Worm (Caenorhabditis elegans): Measurements from ENCODE around the gene ugt-45.
A peak's percentile ranks its signal among the peaks of the same experiment; 100 is the strongest.

ugt-45 gene

DNA sequence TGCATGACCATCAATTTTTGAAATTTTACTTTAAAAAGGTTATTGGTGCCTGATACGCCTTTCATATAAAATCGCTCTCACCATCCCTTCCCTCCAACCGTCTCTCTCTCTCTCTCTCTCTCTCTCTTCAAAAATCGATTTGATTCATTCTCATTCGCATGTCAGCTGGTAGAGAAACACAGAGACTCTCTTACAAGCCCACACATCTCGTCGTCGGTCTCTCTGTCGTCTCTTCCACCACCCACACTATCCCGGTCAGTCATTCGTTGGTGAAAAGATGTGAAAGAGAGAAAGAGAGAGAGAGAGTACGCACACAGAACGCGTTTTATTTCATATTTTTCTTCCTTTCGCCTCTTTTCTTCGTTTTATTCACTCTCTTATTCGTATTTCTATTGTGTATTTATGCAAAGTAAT is 8.5 kb downstream of the ugt-45 start (continued):
- TF ChIP-seq hif-1 (tag; optimal IDR thresholded peaks at IDR 0.05) (peak in 1 of 2 experiments; percentile 61), mdl-1 (tag; optimal IDR thresholded peaks at IDR 0.05) (peak in 1 of 2 experiments; percentile 88), aly-2 (tag; optimal IDR thresholded peaks at IDR 0.05) (no peak), dmd-9 (GFP tag; IDR thresholded peaks at IDR 0.05) (no peak), daf-19 (GFP tag; conservative IDR thresholded peaks at IDR 0.05) (no peak), T26A8.4 (GFP tag; IDR thresholded peaks at IDR 0.05) (peak; percentile 52; the same call in 1 of the 2 replicates), nhr-6 (tag; optimal IDR thresholded peaks at IDR 0.05) (peak; percentile 71), set-16 (GFP tag; IDR thresholded peaks at IDR 0.05) (peak; percentile 54), hlh-11 (tag; optimal IDR thresholded peaks at IDR 0.05) (peak; percentile 99), jun-1 (tag; optimal IDR thresholded peaks at IDR 0.05) (peak; percentile 62), spr-1 (tag; optimal IDR thresholded peaks at IDR 0.05) (peak; percentile 49), lir-3 (tag; optimal IDR thresholded peaks at IDR 0.05) (no peak), nhr-102 (tag; optimal IDR thresholded peaks at IDR 0.05) (peak; percentile 40), nhr-25 (tag; optimal IDR thresholded peaks at IDR 0.05; ENCODE audit: borderline replicate concordance, insufficient read depth) (peak; percentile 57), zfp-2 (tag; optimal IDR thresholded peaks at IDR 0.05) (no peak), daf-16 (GFP tag; optimal IDR thresholded peaks at IDR 0.05) (no peak), daf-16 (tag; optimal IDR thresholded peaks at IDR 0.05) (peak; percentile 67), unc-62 (GFP tag; optimal IDR thresholded peaks at IDR 0.05 in 1 of 2) (peak in 1 of 2 experiments; percentile 66), unc-62 (tag; optimal IDR thresholded peaks at IDR 0.05) (no peak), Y105C5A.15 (GFP tag; IDR thresholded peaks at IDR 0.05) (no peak), arid-1 (GFP tag; conservative IDR thresholded peaks at IDR 0.05) (peak; percentile 54; the same call in 1 of the 2 replicates)

DNA sequence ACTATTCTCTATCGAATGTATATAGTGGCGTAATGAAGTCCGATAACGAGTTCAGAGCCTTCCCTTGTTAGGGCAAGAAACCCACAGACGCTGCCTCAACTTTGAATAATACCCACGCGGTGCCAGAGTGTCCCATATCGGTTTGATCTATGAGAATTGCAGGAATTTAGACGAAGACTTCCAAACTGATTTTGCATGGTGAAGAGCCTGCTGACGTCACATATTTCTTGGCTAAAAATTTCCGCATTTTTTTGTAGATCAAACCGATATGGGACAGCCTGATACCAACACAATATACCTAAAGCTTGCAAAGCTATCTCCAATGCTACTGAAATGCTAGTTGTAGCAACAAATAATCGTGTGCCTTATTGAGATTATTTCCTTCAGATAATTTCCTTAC is 9.0 kb downstream of the ugt-45 start:
- peak in 1 of 2 experiments; percentile 92 for TF ChIP-seq unc-62 (GFP tag; optimal IDR thresholded peaks at IDR 0.05 in 1 of 2)
- no peak for TF ChIP-seq unc-62 (tag; optimal IDR thresholded peaks at IDR 0.05)
- TF ChIP-seq set-16 (GFP tag; IDR thresholded peaks at IDR 0.05), result no peak

DNA sequence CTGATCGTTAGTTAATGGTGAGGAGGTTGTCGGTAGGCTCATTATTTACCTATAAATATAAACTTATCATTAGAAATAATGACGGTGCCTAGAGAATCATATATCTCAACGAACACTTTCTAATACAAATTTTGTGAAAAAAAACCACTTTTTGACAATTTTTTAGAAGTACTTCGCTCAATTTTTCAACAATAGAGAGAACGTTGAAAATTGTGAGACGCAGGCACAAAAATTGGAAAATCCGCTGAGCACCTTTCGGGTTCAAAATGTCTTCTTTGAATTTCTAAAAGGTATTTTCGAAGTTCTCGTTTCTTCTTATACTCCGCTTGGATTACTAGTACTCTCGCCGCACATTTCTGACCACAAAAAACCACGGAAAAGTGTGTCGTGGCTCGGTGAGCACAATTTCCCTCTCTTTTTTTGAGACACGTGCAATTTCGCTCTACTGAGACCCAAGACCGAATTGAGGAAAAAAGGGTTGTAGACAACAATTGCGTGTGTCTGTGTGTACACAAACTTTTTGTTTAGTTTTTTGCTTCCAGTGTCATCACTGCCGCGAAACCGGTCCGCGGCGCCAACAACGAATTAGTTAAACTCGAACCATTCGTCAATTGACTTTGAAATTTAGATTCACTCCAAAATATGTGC is 9.9 kb downstream of the ugt-45 start, which contains the start of gene nape-1:
TSS of gene nape-1 (minus strand) at position 51 of the 648 bp plus-strand sequence.
- TF ChIP-seq unc-130 (GFP tag; optimal IDR thresholded peaks at IDR 0.05), result no peak
- TF ChIP-seq F44E2.7 (GFP tag; IDR thresholded peaks at IDR 0.05), result no peak
- TF ChIP-seq sdz-12 (GFP tag; optimal IDR thresholded peaks at IDR 0.05), result no peak
- no peak for TF ChIP-seq lin-39 (tag; optimal IDR thresholded peaks at IDR 0.05)
- TF ChIP-seq Y75B8A.6 (GFP tag; IDR thresholded peaks at IDR 0.05), result no peak
- no peak for TF ChIP-seq F10B5.3 (tag; optimal IDR thresholded peaks at IDR 0.05)
- no peak for TF ChIP-seq nhr-25 (tag; optimal IDR thresholded peaks at IDR 0.05; ENCODE audit: borderline replicate concordance, insufficient read depth)
- TF ChIP-seq spr-1 (tag; optimal IDR thresholded peaks at IDR 0.05), result no peak
- TF ChIP-seq mep-1 (tag; optimal IDR thresholded peaks at IDR 0.05), result peak; percentile 53
- peak in 1 of 2 experiments; percentile 80 for TF ChIP-seq mdl-1 (tag; optimal IDR thresholded peaks at IDR 0.05)
- no peak for TF ChIP-seq nhr-41 (GFP tag; IDR thresholded peaks at IDR 0.05)
- no peak for TF ChIP-seq saeg-2 (GFP tag; IDR thresholded peaks at IDR 0.05)
- no peak for TF ChIP-seq lim-7 (GFP tag; IDR thresholded peaks at IDR 0.05)
- TF ChIP-seq ceh-32 (tag; optimal IDR thresholded peaks at IDR 0.05; ENCODE audit: poor library complexity), result no peak
- no peak for TF ChIP-seq zfp-3 (GFP tag; conservative IDR thresholded peaks at IDR 0.05)
- no peak for TF ChIP-seq set-16 (GFP tag; IDR thresholded peaks at IDR 0.05)
- TF ChIP-seq rbr-2 (tag; optimal IDR thresholded peaks at IDR 0.05), result peak; percentile 12
- no peak for TF ChIP-seq vab-7 (GFP tag; IDR thresholded peaks at IDR 0.05)
- no peak for TF ChIP-seq unc-62 (GFP tag; optimal IDR thresholded peaks at IDR 0.05 in 1 of 2)
- no peak for TF ChIP-seq unc-62 (tag; optimal IDR thresholded peaks at IDR 0.05)
- TF ChIP-seq aha-1 (tag), result peak; percentile 93
- TF ChIP-seq dve-1 (tag; optimal IDR thresholded peaks at IDR 0.05; ENCODE audit: insufficient read depth), result peak; percentile 20
- TF ChIP-seq cey-2 (tag; optimal IDR thresholded peaks at IDR 0.05; ENCODE audit: borderline replicate concordance, insufficient read depth), result no peak
- TF ChIP-seq egl-43 (GFP tag; IDR thresholded peaks at IDR 0.05), result peak; percentile 52; the same call in 1 of the 2 replicates
- no peak for TF ChIP-seq ama-1 (optimal IDR thresholded peaks at IDR 0.05)
- no peak for TF ChIP-seq F26F4.8 (GFP tag; conservative IDR thresholded peaks at IDR 0.05)
- TF ChIP-seq ztf-11 (tag; optimal IDR thresholded peaks at IDR 0.05), result no peak
- TF ChIP-seq T26A8.4 (GFP tag; IDR thresholded peaks at IDR 0.05), result peak; percentile 35
- no peak for TF ChIP-seq arid-1 (GFP tag; conservative IDR thresholded peaks at IDR 0.05)
- peak; percentile 29 for TF ChIP-seq nhr-77 (tag; optimal IDR thresholded peaks at IDR 0.05)
- no peak for TF ChIP-seq snpc-4 (tag; optimal IDR thresholded peaks at IDR 0.05)
- no peak for TF ChIP-seq ces-1 (GFP tag; optimal IDR thresholded peaks at IDR 0.05)
- no peak for TF ChIP-seq daf-19 (GFP tag; conservative IDR thresholded peaks at IDR 0.05)

Data from whole organism, L4 larva.